Worm (Caenorhabditis elegans): Measurements from ENCODE around the gene gars-1.

The gars-1 gene

DNA sequence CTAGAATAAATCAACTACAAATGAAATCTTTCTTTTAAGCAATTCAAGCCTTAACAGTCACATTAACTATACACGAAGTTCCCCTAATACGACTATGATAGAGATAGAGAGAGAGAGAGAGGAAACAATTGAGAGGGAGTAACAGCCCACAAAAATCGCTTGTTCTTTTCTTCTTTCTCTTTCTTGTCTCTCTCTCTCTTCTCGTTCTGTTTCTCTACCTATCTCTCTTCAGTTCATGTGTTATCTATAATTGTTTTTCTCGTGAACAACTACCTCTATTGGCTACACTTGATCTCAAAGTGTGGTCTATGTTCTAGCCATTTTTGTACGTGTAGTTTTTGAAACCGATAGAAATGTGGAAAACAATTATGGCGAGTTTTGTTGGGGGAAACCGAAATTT lies 39.2 kb upstream of the gars-1 start:
- TF ChIP-seq pha-4 (GFP tag; IDR thresholded peaks at IDR 0.05) (0 out of 2 replicates have a peak, but pooled peaks have one; percentile 18), pha-4 (tag; optimal IDR thresholded peaks at IDR 0.05) (no peak), aly-2 (tag; optimal IDR thresholded peaks at IDR 0.05) (no peak), mdl-1 (tag; optimal IDR thresholded peaks at IDR 0.05) (peak in 1 of 2 experiments; percentile 75), snpc-4 (tag; optimal IDR thresholded peaks at IDR 0.05) (no peak), vab-7 (GFP tag; IDR thresholded peaks at IDR 0.05) (no peak), ctbp-1 (GFP tag; IDR thresholded peaks at IDR 0.05) (no peak), D1046.2 (GFP tag; IDR thresholded peaks at IDR 0.05) (no peak), php-3 (GFP tag; IDR thresholded peaks at IDR 0.05) (no peak), pqm-1 (tag; optimal IDR thresholded peaks at IDR 0.05) (peak; percentile 54), Y105C5A.15 (GFP tag; IDR thresholded peaks at IDR 0.05) (no peak), hlh-30 (tag; optimal IDR thresholded peaks at IDR 0.05; ENCODE audit: insufficient read depth) (peak; percentile 80), sdz-12 (GFP tag; optimal IDR thresholded peaks at IDR 0.05) (no peak), F44E2.7 (GFP tag; IDR thresholded peaks at IDR 0.05) (no peak), nhr-76 (tag; optimal IDR thresholded peaks at IDR 0.05) (no peak), mxl-2 (GFP tag; conservative IDR thresholded peaks at IDR 0.05) (no peak), ceh-44 (GFP tag; IDR thresholded peaks at IDR 0.05) (no peak), daf-12 (tag; optimal IDR thresholded peaks at IDR 0.05) (no peak), nhr-28 (tag; optimal IDR thresholded peaks at IDR 0.05) (peak; percentile 100), ceh-20 (GFP tag; IDR thresholded peaks at IDR 0.05) (no peak), unc-39 (tag; optimal IDR thresholded peaks at IDR 0.05) (no peak), lin-1 (GFP tag; IDR thresholded peaks at IDR 0.05) (no peak), hmg-1.1 (GFP tag; IDR thresholded peaks at IDR 0.05) (0 out of 2 replicates have a peak, but pooled peaks have one; percentile 38), mep-1 (tag; optimal IDR thresholded peaks at IDR 0.05) (peak; percentile 79), nhr-102 (tag; optimal IDR thresholded peaks at IDR 0.05) (peak; percentile 71), aha-1 (tag) (peak; percentile 64), Y75B8A.6 (GFP tag; IDR thresholded peaks at IDR 0.05) (no peak), hlh-11 (tag; optimal IDR thresholded peaks at IDR 0.05) (peak; percentile 83), ama-1 (optimal IDR thresholded peaks at IDR 0.05) (no peak), snpc-1.2 (GFP tag; IDR thresholded peaks at IDR 0.05) (no peak), lin-38 (GFP tag; IDR thresholded peaks at IDR 0.05) (no peak), ceh-28 (tag; optimal IDR thresholded peaks at IDR 0.05) (no peak), nhr-11 (tag; optimal IDR thresholded peaks at IDR 0.05) (peak; percentile 85), R02D3.7 (tag; optimal IDR thresholded peaks at IDR 0.05) (no peak), ceh-82 (tag; optimal IDR thresholded peaks at IDR 0.05) (no peak), unc-62 (GFP tag; optimal IDR thresholded peaks at IDR 0.05 in 1 of 2) (no peak), unc-62 (tag; optimal IDR thresholded peaks at IDR 0.05) (no peak), ztf-11 (tag; optimal IDR thresholded peaks at IDR 0.05) (no peak), fos-1 (tag; optimal IDR thresholded peaks at IDR 0.05) (no peak), mes-2 (tag; optimal IDR thresholded peaks at IDR 0.05; ENCODE audit: poor library complexity, severe bottlenecking) (peak; percentile 35), T26A8.4 (GFP tag; IDR thresholded peaks at IDR 0.05) (no peak), daf-19 (GFP tag; conservative IDR thresholded peaks at IDR 0.05) (no peak), zip-11 (GFP tag; IDR thresholded peaks at IDR 0.05) (no peak), zag-1 (tag; optimal IDR thresholded peaks at IDR 0.05) (no peak), lin-39 (tag; optimal IDR thresholded peaks at IDR 0.05) (no peak), nhr-42 (GFP tag; IDR thresholded peaks at IDR 0.05) (no peak), ZK337.2 (GFP tag; IDR thresholded peaks at IDR 0.05) (no peak), fkh-10 (GFP tag; optimal IDR thresholded peaks at IDR 0.05) (no peak), ceh-62 (tag; optimal IDR thresholded peaks at IDR 0.05) (no peak), nhr-48 (tag; optimal IDR thresholded peaks at IDR 0.05) (peak; percentile 11), dve-1 (tag; optimal IDR thresholded peaks at IDR 0.05; ENCODE audit: insufficient read depth) (peak; percentile 94), nhr-77 (tag; optimal IDR thresholded peaks at IDR 0.05) (peak; percentile 97), zfp-3 (GFP tag; conservative IDR thresholded peaks at IDR 0.05) (no peak), T20F7.1 (GFP tag; optimal IDR thresholded peaks at IDR 0.05) (peak; percentile 46)

Measured in whole organism, L4 larva.